Fruit fly (Drosophila melanogaster) S2 (cell line): ENCODE data around the gene emei.
"Not testable (repeated sequence)": the region's sequence is repeated elsewhere in the genome, so short reads cannot be mapped to it uniquely, and the experiment has no call there.

Experiments used
- CG8478 ChIP-seq: fragments of >200 bp; optimal IDR thresholded peaks from 2 replicates; lab custom pipeline; 2018
- CTCF ChIP-seq, 2 experiments: fragments of >200 bp; optimal IDR thresholded peaks; 2 replicates each; lab custom pipeline; 2018

The emei gene

dm6 chr3L:11118627-11119395 lies 9.3 kb downstream of the emei start:
- TF ChIP-seq CTCF (optimal IDR thresholded peaks at IDR 0.05; lab: Kevin White, UChicago) (no peak), CG8478 (lab: Kevin White, UChicago) (no peak)

- no peak for TF ChIP-seq CG8478 (lab: Kevin White, UChicago)
- TF ChIP-seq CTCF (optimal IDR thresholded peaks at IDR 0.05; lab: Kevin White, UChicago) = no peak
Observed at dm6 chr3L:11119396-11119900, 10.0 kb downstream of the emei start.

- no peak for TF ChIP-seq CG8478 (lab: Kevin White, UChicago)
- TF ChIP-seq CTCF (optimal IDR thresholded peaks at IDR 0.05; lab: Kevin White, UChicago) = no peak
Observed at dm6 chr3L:11119901-11120418, 10.5 kb downstream of the emei start.

- peak; percentile 44 to 51 for TF ChIP-seq CTCF (optimal IDR thresholded peaks at IDR 0.05; lab: Kevin White, UChicago)
- TF ChIP-seq CG8478 (lab: Kevin White, UChicago) = no peak
Observed at dm6 chr3L:11120419-11120958, 11.0 kb downstream of the emei start, which contains the start of the genes FoxK and mRpL2. Gene FoxK (minus strand): TSS chr3L:11120783. Gene mRpL2 (plus strand): TSS chr3L:11120847.

dm6 chr3L:11123088-11123487 lies 13.6 kb downstream of the emei start, which contains the start of the genes Ufd1 and NaPi-III:
Gene Ufd1 (minus strand): TSS chr3L:11123216.
Gene NaPi-III (plus strand): TSS chr3L:11123348.
- TF ChIP-seq CTCF (optimal IDR thresholded peaks at IDR 0.05; lab: Kevin White, UChicago) = peak; percentile 96
- TF ChIP-seq CG8478 (lab: Kevin White, UChicago) = no peak

- TF ChIP-seq CG8478 (lab: Kevin White, UChicago) (no peak), CTCF (optimal IDR thresholded peaks at IDR 0.05; lab: Kevin White, UChicago) (no peak)
Observed at dm6 chr3L:11123598-11124284, 14.3 kb downstream of the emei start.

- no peak for TF ChIP-seq CG8478 (lab: Kevin White, UChicago)
- TF ChIP-seq CTCF (optimal IDR thresholded peaks at IDR 0.05; lab: Kevin White, UChicago) = no peak
Observed at dm6 chr3L:11124439-11124838, 14.9 kb downstream of the emei start.

dm6 chr3L:11124841-11125240 lies 15.4 kb downstream of the emei start:
- TF ChIP-seq CTCF (optimal IDR thresholded peaks at IDR 0.05; lab: Kevin White, UChicago) (no peak), CG8478 (lab: Kevin White, UChicago) (no peak)

dm6 chr3L:11125636-11126532 lies 16.4 kb downstream of the emei start:
- TF ChIP-seq CTCF (optimal IDR thresholded peaks at IDR 0.05; lab: Kevin White, UChicago) (no peak), CG8478 (lab: Kevin White, UChicago) (no peak)

dm6 chr3L:11130535-11130934 lies 21.0 kb downstream of the emei start, which contains the start of gene nol:
Gene nol (plus strand): TSS chr3L:11130835.
- TF ChIP-seq CTCF (optimal IDR thresholded peaks at IDR 0.05; lab: Kevin White, UChicago) (no peak), CG8478 (lab: Kevin White, UChicago) (no peak)

- TF ChIP-seq CTCF (optimal IDR thresholded peaks at IDR 0.05; lab: Kevin White, UChicago); CG8478 (lab: Kevin White, UChicago): not testable (repeated sequence)
Observed at dm6 chr3L:11132055-11132454, 22.6 kb downstream of the emei start, which contains the start of gene CG32074. Gene CG32074 (minus strand): TSS chr3L:11132322.

dm6 chr3L:11134886-11135285 lies 25.4 kb downstream of the emei start, which contains the start of gene CG14143:
Gene CG14143 (plus strand): TSS chr3L:11134987.
- TF ChIP-seq CG8478 (lab: Kevin White, UChicago); CTCF (optimal IDR thresholded peaks at IDR 0.05; lab: Kevin White, UChicago): not testable (repeated sequence)

dm6 chr3L:11135846-11136245 lies 26.4 kb downstream of the emei start, which contains the start of gene IRSp53:
Gene IRSp53 (plus strand): TSS chr3L:11136049.
- no peak for TF ChIP-seq CTCF (optimal IDR thresholded peaks at IDR 0.05; lab: Kevin White, UChicago)
- no peak for TF ChIP-seq CG8478 (lab: Kevin White, UChicago)
